Worm (Caenorhabditis elegans) whole organism, dauer: ENCODE measurements around the gene sdz-32.
"Not testable (repeated sequence)": the region's sequence is repeated elsewhere in the genome, so short reads cannot be mapped to it uniquely, and the experiment has no call there.

Experiments used
- unc-62 ChIP-seq: sonication (generic microtip); optimal IDR thresholded peaks from 2 replicates; lab custom pipeline; 2017; ENCODE audit warnings: missing biosample characterization, missing genetic modification reagents, missing genetic modification characterization

Gene sdz-32

ce11 chrII:3482231-3482630 is 8.4 kb downstream of the sdz-32 start, which contains the start of gene smu-2:
Gene smu-2 (plus strand): TSS chrII:3482408.
- TF ChIP-seq unc-62, result no peak

- TF ChIP-seq unc-62, result not testable (repeated sequence)
These were observed 17.0 kb downstream of the sdz-32 start, which contains the start of gene fbxb-112 for ce11 chrII:3490797-3491196. Gene fbxb-112 (plus strand): TSS chrII:3491097.

DNA sequence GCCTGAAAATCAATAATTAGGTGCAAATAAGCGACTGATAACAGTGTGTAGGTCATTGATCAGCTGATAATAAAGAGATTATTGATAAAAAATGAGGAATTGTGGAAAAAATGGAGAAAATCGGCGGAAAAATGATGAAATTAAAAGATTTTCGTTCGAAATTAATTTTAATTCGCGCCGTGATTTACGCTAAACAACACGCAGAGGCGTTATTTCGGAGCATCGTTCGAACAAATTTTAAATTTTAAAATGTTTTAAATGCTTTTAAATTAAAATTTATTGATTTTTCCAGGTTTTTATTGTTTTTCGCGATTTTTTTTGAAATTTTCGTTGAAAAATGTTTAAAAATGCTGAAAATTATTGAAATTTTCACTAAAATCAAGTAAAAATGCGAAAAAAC is 25.5 kb downstream of the sdz-32 start, which contains the start of gene Y49F6B.9:
TSS of gene Y49F6B.9 (minus strand) at position 2 of the 400 bp plus-strand sequence.
- TF ChIP-seq unc-62, result no peak

DNA sequence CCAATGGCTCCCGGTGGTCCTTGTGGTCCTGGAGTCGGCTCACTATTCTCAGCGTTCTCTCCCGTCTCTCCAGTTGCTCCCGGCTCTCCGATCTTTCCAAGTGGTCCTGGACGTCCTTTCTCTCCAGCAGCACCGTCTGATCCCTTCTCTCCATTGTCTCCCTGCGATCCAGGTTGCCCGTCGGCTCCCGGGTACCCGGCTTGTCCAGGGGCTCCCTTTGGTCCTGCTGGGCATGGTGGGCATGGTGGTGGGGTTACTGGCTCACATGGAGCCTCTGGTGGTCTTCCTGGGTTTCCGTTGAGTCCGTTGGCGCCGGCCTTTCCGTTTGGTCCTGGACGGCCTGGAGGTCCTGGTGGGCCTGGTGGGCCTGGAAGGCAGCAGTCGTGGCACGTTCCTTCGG is 26.5 kb downstream of the sdz-32 start:
- no peak for TF ChIP-seq unc-62

DNA sequence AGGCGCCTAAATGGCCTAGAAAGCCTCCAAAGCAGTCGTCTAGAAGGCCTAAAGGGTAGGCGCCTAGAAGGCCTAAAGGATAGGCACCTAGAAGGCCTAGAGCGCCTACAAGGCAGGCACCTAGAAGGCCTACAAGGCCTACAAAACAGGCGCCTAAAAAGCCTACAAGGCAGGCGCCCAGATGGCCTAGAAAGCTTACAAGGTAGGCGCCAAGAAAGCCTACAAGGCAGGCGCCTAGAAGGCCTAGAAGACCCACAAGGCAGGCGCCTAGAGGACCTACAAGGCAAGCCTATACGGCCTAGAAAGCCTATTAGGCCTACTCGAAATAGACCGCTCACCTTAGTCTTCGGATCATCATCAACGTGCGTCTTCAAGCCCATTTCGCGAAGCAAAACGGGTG is 28.2 kb downstream of the sdz-32 start:
- TF ChIP-seq unc-62, result no peak

- TF ChIP-seq unc-62, result no peak
These were observed 28.9 kb downstream of the sdz-32 start, which contains the start of the genes col-71 and Y49F6B.2 for ce11 chrII:3502520-3503323. Gene col-71 (minus strand): TSS chrII:3502570. Gene Y49F6B.2 (plus strand): TSS chrII:3502968.

ce11 chrII:3504717-3505116 is 30.9 kb downstream of the sdz-32 start, which contains the start of gene cyh-1:
Gene cyh-1 (plus strand): TSS chrII:3505017.
- TF ChIP-seq unc-62, result no peak

DNA sequence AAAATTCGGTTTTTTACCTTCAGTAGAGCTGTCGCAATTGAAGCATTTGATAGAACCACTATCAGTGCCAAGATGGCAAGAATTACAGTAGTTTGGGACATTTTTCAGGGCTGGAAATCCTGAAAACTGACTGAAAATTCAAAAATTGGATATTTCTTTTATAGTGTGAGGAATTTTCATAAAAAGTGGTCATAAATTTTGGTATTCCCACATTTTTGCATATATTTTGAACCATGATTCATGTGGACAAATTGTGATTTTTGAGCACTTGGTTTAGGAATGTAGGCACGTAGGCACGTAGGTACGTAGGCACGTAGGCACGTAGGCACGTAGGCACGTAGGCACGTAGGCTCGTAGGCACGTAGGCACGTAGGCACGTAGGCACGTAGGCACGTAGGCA is 38.4 kb downstream of the sdz-32 start, which contains the start of gene Y49F6B.19:
TSS of gene Y49F6B.19 (minus strand) at position 101 of the 400 bp plus-strand sequence.
- TF ChIP-seq unc-62, result no peak

DNA sequence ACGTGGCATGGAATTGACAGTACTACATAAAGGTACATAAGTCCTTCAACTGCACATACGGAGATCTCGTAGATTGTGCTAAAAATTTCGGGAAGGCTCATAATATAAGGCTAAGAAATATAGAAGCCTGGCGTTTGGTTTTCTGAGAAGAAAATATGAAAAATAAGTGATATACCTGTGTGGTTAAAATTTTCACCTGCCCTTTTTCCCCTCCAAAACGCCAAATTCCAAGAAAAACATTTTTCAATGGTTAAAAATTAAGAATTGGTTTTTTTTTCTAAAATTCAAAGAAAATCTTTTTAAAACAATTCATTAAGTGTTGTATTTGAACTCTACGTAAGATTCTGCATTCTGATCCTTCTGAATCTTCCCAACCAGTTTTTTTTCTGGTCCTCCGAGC is 40.8 kb downstream of the sdz-32 start, which contains the start of gene srz-5:
TSS of gene srz-5 (minus strand) at position 101 of the 400 bp plus-strand sequence.
- no peak for TF ChIP-seq unc-62

- TF ChIP-seq unc-62, result no peak
These were observed 41.7 kb downstream of the sdz-32 start, which contains the start of the genes Y49F6B.14 and clec-125 for ce11 chrII:3515384-3516053. Gene Y49F6B.14 (minus strand): TSS chrII:3515484. Gene clec-125 (plus strand): TSS chrII:3516003.

DNA sequence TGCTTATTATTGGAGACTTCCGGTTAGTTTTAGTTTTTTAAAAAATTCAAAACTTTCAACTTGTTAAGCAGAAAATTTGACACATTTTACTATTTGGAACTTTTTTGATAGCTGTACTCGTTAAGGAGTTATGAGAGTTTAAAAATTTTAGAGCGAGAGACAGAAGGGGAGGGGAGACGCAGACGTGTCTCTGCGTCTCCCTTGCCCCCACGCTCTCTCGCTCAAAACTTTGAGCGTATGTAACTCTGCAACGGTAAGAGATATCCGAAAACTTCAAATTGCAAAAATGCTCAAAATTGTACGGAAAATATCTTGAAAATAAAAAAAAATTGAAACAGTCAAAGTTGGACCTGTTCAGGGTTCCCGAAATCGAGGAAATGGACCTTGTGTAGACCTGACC is 42.3 kb downstream of the sdz-32 start:
- TF ChIP-seq unc-62, result no peak

- no peak for TF ChIP-seq unc-62
These were observed 45.2 kb downstream of the sdz-32 start, which contains the start of gene clec-126 for ce11 chrII:3518961-3519544. Gene clec-126 (plus strand): TSS chrII:3519494.

DNA sequence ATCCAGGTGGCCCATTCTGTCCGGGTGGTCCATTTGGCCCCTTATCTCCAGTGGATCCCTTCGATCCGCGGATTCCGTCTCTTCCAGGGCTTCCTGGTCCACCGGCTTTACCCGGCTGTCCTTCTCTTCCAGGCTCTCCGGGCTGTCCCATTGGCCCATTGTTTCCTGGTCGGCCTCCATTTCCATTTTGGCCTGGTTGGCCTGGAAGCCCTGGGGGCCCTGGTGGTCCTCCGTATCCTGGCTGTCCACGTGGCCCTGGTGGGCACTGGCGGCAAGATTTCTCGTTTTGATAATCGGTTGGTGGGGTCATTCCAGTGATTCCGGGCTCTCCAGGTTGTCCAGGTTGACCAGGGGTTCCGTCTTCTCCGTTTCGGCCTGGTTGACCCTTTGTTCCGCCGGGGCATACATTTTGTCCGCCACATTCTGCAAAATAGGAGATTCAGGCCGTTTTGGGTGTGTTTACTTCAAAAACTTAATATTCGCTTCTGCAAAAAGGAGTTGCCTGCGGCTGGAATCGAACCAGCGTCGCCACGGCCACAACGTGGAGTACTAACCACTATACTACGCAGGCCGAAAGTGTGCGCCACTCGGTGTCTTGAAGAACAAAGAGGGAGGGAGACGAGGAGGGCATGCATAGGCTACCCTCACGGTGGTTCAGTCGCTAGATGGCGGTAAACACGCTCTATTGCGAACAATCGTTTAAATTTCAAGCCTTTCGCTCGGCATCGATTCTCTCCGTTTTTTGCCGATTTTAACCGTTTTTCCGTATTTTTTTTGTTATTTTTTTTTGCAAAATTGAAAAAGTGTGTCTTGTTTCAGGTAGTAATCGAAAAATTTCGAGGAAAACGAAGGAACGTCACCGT is 47.4 kb downstream of the sdz-32 start, which contains the start of gene W09G10.9:
TSS of gene W09G10.9 (plus strand) at position 813 of the 863 bp plus-strand sequence.
- no peak for TF ChIP-seq unc-62

DNA sequence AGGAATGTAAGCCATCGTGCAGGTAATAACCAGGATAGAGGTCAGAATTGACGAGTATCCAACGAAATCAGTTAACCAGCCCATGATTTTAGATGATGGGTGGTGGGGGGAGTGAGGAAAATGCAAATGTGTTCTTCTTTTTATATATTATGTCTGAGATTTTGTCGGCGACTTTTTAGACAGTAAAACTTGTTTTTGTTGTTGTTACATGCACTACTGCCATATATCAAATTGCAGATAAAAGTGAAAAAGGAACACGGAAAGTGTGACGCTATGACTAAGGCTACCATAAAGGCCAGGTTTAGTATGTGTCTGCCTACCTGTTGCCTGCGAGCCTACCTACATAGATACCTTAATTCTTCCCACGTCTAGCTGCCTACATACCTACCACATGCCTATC is 50.3 kb downstream of the sdz-32 start, which contains the start of gene col-72:
TSS of gene col-72 (minus strand) at position 101 of the 400 bp plus-strand sequence.
- TF ChIP-seq unc-62, result no peak
